Worm (Caenorhabditis elegans) whole organism, L1 larva: ENCODE measurements around the gene sec-5.

Experiments used
- C16A3.4 ChIP-seq: fragments of 150-350 bp; optimal IDR thresholded peaks from 2 replicates; lab custom pipeline; 2014; ENCODE audit warnings: missing biosample characterization, missing genetic modification characterization
- aha-1 ChIP-seq: fragments of 150-350 bp; optimal IDR thresholded peaks from 2 replicates; lab custom pipeline; 2014; ENCODE audit warnings: missing biosample characterization, missing genetic modification characterization
- blmp-1 ChIP-seq: fragments of 150-350 bp; optimal IDR thresholded peaks from 2 replicates; lab custom pipeline; 2014; ENCODE audit warnings: missing biosample characterization, missing genetic modification characterization
- ceh-90 ChIP-seq: sonication (generic microtip); optimal IDR thresholded peaks from 2 replicates; lab custom pipeline; 2016; ENCODE audit warnings: missing genetic modification characterization, missing compliant biosample characterization
- dpl-1 ChIP-seq, 3 experiments: fragments of 150-350 bp in 2 of 3; sonication (generic microtip) in 1 of 3; optimal IDR thresholded peaks; 2 replicates each; lab custom pipeline; 2014 to 2017; ENCODE audit warnings: missing biosample characterization in 3 of 3, missing genetic modification characterization in 3 of 3, missing genetic modification reagents in 3 of 3
- efl-1 ChIP-seq, 4 experiments: fragments of 150-350 bp; optimal IDR thresholded peaks in 3 of 4; peaks in 1 of 4; 1 replicate in 1 of 4; 2 replicates in 3 of 4; lab custom pipeline; 2014; ENCODE audit warnings: missing biosample characterization in 2 of 4, missing genetic modification characterization in 2 of 4, missing genetic modification reagents in 2 of 4
- efl-3 ChIP-seq: fragments of 200-800 bp; sonication (Bioruptor generic); optimal IDR thresholded peaks from 2 replicates; lab custom pipeline; 2018; ENCODE audit warnings: mild to moderate bottlenecking, missing genetic modification characterization, missing compliant biosample characterization
- egl-13 ChIP-seq: sonication (generic microtip); optimal IDR thresholded peaks from 2 replicates; lab custom pipeline; 2016; ENCODE audit warnings: missing genotype, missing genetic modification reagents, missing genetic modification characterization, missing compliant biosample characterization
- elt-2 ChIP-seq: sonication (generic microtip); optimal IDR thresholded peaks from 2 replicates; lab custom pipeline; 2016; ENCODE audit warnings: missing genetic modification characterization, mild to moderate bottlenecking, inconsistent platforms, missing compliant biosample characterization, missing genetic modification reagents
- elt-3 ChIP-seq, 6 experiments: fragments of 150-350 bp in 1 of 6; sonication (generic microtip); optimal IDR thresholded peaks; 2 replicates each; lab custom pipeline; 2017 to 2018; ENCODE audit warnings: missing biosample characterization in 6 of 6, missing genetic modification characterization in 6 of 6, inconsistent platforms in 1 of 6
- fkh-10 ChIP-seq: sonication (generic microtip); optimal IDR thresholded peaks from 2 replicates; lab custom pipeline; 2017; ENCODE audit warnings: missing biosample characterization, missing genetic modification reagents, missing genetic modification characterization
- fkh-4 ChIP-seq: sonication (generic microtip); optimal IDR thresholded peaks from 2 replicates; lab custom pipeline; 2016; ENCODE audit warnings: missing compliant biosample characterization, missing genetic modification characterization, borderline replicate concordance
- grh-1 ChIP-seq: fragments of 200-800 bp; sonication (Bioruptor generic); IDR thresholded peaks from 2 replicates; pipeline ENCODE4 v1.3.6; 2022; ENCODE audit warnings: missing genetic modification reagents, missing genetic modification characterization, missing compliant biosample characterization
- irx-1 ChIP-seq: sonication (generic microtip); optimal IDR thresholded peaks from 2 replicates; lab custom pipeline; 2016; ENCODE audit warnings: missing genetic modification characterization, missing compliant biosample characterization
- lin-13 ChIP-seq: fragments of 150-350 bp; optimal IDR thresholded peaks from 2 replicates; lab custom pipeline; 2014; ENCODE audit warnings: missing biosample characterization, missing genetic modification reagents, missing genetic modification characterization
- lin-14 ChIP-seq: fragments of 200-800 bp; sonication (Bioruptor generic); optimal IDR thresholded peaks from 2 replicates; lab custom pipeline; 2018; ENCODE audit warnings: mild to moderate bottlenecking, missing genetic modification characterization, moderate library complexity, missing compliant biosample characterization
- lin-35 ChIP-seq, 2 experiments: fragments of 150-350 bp; optimal IDR thresholded peaks; 2 replicates each; lab custom pipeline; 2014; ENCODE audit warnings: missing biosample characterization in 2 of 2, missing genetic modification characterization in 2 of 2, missing genetic modification reagents in 2 of 2
- lsy-2 ChIP-seq, 2 experiments: fragments of 150-350 bp; optimal IDR thresholded peaks; 2 replicates each; lab custom pipeline; 2014; ENCODE audit warnings: missing biosample characterization in 2 of 2, missing genetic modification characterization in 2 of 2
- mdl-1 ChIP-seq, 2 experiments: fragments of 150-350 bp; optimal IDR thresholded peaks; 2 replicates each; lab custom pipeline; 2014 to 2017; ENCODE audit warnings: missing biosample characterization in 2 of 2, missing genetic modification characterization in 2 of 2, inconsistent platforms in 1 of 2
- mef-2 ChIP-seq: fragments of 150-350 bp; optimal IDR thresholded peaks from 2 replicates; lab custom pipeline; 2014; ENCODE audit warnings: missing biosample characterization, missing genetic modification characterization
- mep-1 ChIP-seq: fragments of 150-350 bp; optimal IDR thresholded peaks from 2 replicates; lab custom pipeline; 2014; ENCODE audit warnings: missing biosample characterization, missing genetic modification characterization
- nhr-20 ChIP-seq: sonication (generic microtip); optimal IDR thresholded peaks from 2 replicates; lab custom pipeline; 2016; ENCODE audit warnings: mild to moderate bottlenecking, missing genetic modification characterization, missing compliant biosample characterization
- nhr-237 ChIP-seq: fragments of 150-350 bp; optimal IDR thresholded peaks from 2 replicates; lab custom pipeline; 2014; ENCODE audit warnings: missing biosample characterization, missing genetic modification characterization
- nhr-47 ChIP-seq: sonication (generic microtip); optimal IDR thresholded peaks from 2 replicates; lab custom pipeline; 2016; ENCODE audit warnings: mild to moderate bottlenecking, missing genetic modification characterization, moderate library complexity, missing compliant biosample characterization
- nhr-71 ChIP-seq: sonication (generic microtip); optimal IDR thresholded peaks from 2 replicates; lab custom pipeline; 2016; ENCODE audit warnings: mild to moderate bottlenecking, missing genetic modification characterization, moderate library complexity, missing compliant biosample characterization
- nhr-76 ChIP-seq: sonication (generic microtip); optimal IDR thresholded peaks from 2 replicates; lab custom pipeline; 2017; ENCODE audit warnings: missing biosample characterization, missing genetic modification characterization
- nhr-85 ChIP-seq: sonication (generic microtip); peaks from one replicate; lab custom pipeline; 2016; ENCODE audit warnings: missing genetic modification characterization, inconsistent platforms, missing compliant biosample characterization
- nhr-90 ChIP-seq: sonication (generic microtip); optimal IDR thresholded peaks from 2 replicates; lab custom pipeline; 2016; ENCODE audit warnings: mild to moderate bottlenecking, missing genetic modification characterization, missing compliant biosample characterization; ENCODE audit not compliant: poor library complexity
- pag-3 ChIP-seq: sonication (generic microtip); optimal IDR thresholded peaks from 2 replicates; lab custom pipeline; 2017; ENCODE audit warnings: missing genetic modification characterization, mild to moderate bottlenecking, missing compliant biosample characterization, antibody characterized with exemption, borderline replicate concordance; ENCODE audit not compliant: insufficient read depth
- rnt-1 ChIP-seq: sonication (generic microtip); optimal IDR thresholded peaks from 2 replicates; lab custom pipeline; 2016; ENCODE audit warnings: mild to moderate bottlenecking, missing genetic modification characterization, moderate library complexity, missing compliant biosample characterization
- skn-1 ChIP-seq: fragments of 150-350 bp; optimal IDR thresholded peaks from 2 replicates; lab custom pipeline; 2014; ENCODE audit warnings: missing biosample characterization, missing genetic modification characterization
- snu-23 ChIP-seq: sonication (generic microtip); optimal IDR thresholded peaks from 2 replicates; lab custom pipeline; 2016; ENCODE audit warnings: missing genetic modification characterization, missing compliant biosample characterization
- sox-4 ChIP-seq: sonication (generic microtip); optimal IDR thresholded peaks from 2 replicates; lab custom pipeline; 2016; ENCODE audit warnings: missing genetic modification characterization, missing compliant biosample characterization
- swsn-7 ChIP-seq: sonication (generic microtip); optimal IDR thresholded peaks from 2 replicates; lab custom pipeline; 2016; ENCODE audit warnings: missing genetic modification characterization, missing compliant biosample characterization
- tbx-2 ChIP-seq: sonication (generic microtip); optimal IDR thresholded peaks from 2 replicates; lab custom pipeline; 2016; ENCODE audit warnings: missing genetic modification characterization, missing compliant biosample characterization
- unc-130 ChIP-seq: fragments of 150-350 bp; optimal IDR thresholded peaks from 2 replicates; lab custom pipeline; 2017; ENCODE audit warnings: missing biosample characterization, missing genetic modification characterization, inconsistent platforms
- unc-62 ChIP-seq: fragments of 150-350 bp; optimal IDR thresholded peaks from 2 replicates; lab custom pipeline; 2014; ENCODE audit warnings: missing biosample characterization, missing genetic modification reagents, missing genetic modification characterization
- ztf-4 ChIP-seq: fragments of 150-350 bp; optimal IDR thresholded peaks from 2 replicates; lab custom pipeline; 2014; ENCODE audit warnings: missing biosample characterization, missing genetic modification characterization

The sec-5 gene

ce11 chrII:9161023-9161422 lies 15.9 kb downstream of the sec-5 start, which contains the start of gene rhy-1:
TSS of gene rhy-1 (plus strand) at chrII:9161379.
- TF ChIP-seq dpl-1 (GFP tag; optimal IDR thresholded peaks at IDR 0.05; lab: Kevin White, UChicago) (no peak), nhr-71 (tag; lab: Kevin White, UChicago) (peak; percentile 51), nhr-47 (peak; percentile 21), lsy-2 (tag; optimal IDR thresholded peaks at IDR 0.05; lab: Kevin White, UChicago) (no peak), nhr-85 (tag; lab: Kevin White, UChicago) (peak; percentile 75), sox-4 (tag; lab: Kevin White, UChicago) (no peak), lin-14 (peak; percentile 27), nhr-20 (tag; lab: Kevin White, UChicago) (peak; percentile 76), blmp-1 (peak; percentile 2), snu-23 (GFP tag; lab: Kevin White, UChicago) (peak; percentile 25), elt-3 (tag; optimal IDR thresholded peaks at IDR 0.05; lab: Kevin White, UChicago) (peak in 4 of 6 experiments; percentile 15 to 60 (median 38)), nhr-90 (tag; lab: Kevin White, UChicago) (peak; percentile 53), irx-1 (no peak), unc-62 (GFP tag; lab: Kevin White, UChicago) (no peak), fkh-4 (tag; lab: Kevin White, UChicago) (no peak), elt-2 (tag; lab: Kevin White, UChicago) (no peak), grh-1 (GFP tag; lab: Robert Waterston, UW) (0 out of 2 replicates have a peak, but pooled peaks have one; percentile 20), swsn-7 (tag; lab: Kevin White, UChicago) (no peak), mef-2 (tag; lab: Kevin White, UChicago) (no peak), pag-3 (no peak), nhr-237 (no peak)

ce11 chrII:9160197-9160806 lies 16.6 kb downstream of the sec-5 start:
- no peak for TF ChIP-seq ztf-4 (tag; lab: Kevin White, UChicago)
- peak; percentile 69 for TF ChIP-seq lin-14
- no peak for TF ChIP-seq lin-13
- TF ChIP-seq nhr-20 (tag; lab: Kevin White, UChicago): peak; percentile 78
- peak; percentile 60 for TF ChIP-seq nhr-71 (tag; lab: Kevin White, UChicago)
- TF ChIP-seq snu-23 (GFP tag; lab: Kevin White, UChicago): peak; percentile 43
- peak in 1 of 2 experiments; percentile 58 for TF ChIP-seq mdl-1 (tag; optimal IDR thresholded peaks at IDR 0.05; lab: Kevin White, UChicago)
- peak; percentile 34 for TF ChIP-seq tbx-2 (tag; lab: Kevin White, UChicago)
- TF ChIP-seq egl-13 (tag; lab: Kevin White, UChicago): no peak
- peak in 1 of 2 experiments; percentile 42 for TF ChIP-seq lin-35 (GFP tag; optimal IDR thresholded peaks at IDR 0.05; lab: Kevin White, UChicago)
- TF ChIP-seq nhr-85 (tag; lab: Kevin White, UChicago): peak; percentile 90
- peak; percentile 62 for TF ChIP-seq unc-130 (tag; lab: Kevin White, UChicago)
- no peak for TF ChIP-seq fkh-10 (GFP tag; lab: Kevin White, UChicago)
- TF ChIP-seq unc-62 (GFP tag; lab: Kevin White, UChicago): no peak
- TF ChIP-seq aha-1 (tag; lab: Kevin White, UChicago): peak; percentile 83
- TF ChIP-seq elt-3 (tag; optimal IDR thresholded peaks at IDR 0.05; lab: Kevin White, UChicago): peak in 5 of 6 experiments; percentile 18 to 96 (median 82)
- peak; percentile 89 for TF ChIP-seq blmp-1
- TF ChIP-seq nhr-76 (tag; lab: Kevin White, UChicago): peak; percentile 0
- peak; percentile 65 for TF ChIP-seq nhr-90 (tag; lab: Kevin White, UChicago)
- TF ChIP-seq mep-1 (tag; lab: Kevin White, UChicago): peak; percentile 19
- TF ChIP-seq nhr-47: peak; percentile 39
- TF ChIP-seq efl-1 (optimal IDR thresholded peaks at IDR 0.05; lab: Kevin White, UChicago): no peak
- peak in 1 of 2 experiments; percentile 87 for TF ChIP-seq efl-1 (GFP tag; optimal IDR thresholded peaks at IDR 0.05 in 1 of 2; lab: Kevin White, UChicago)
- TF ChIP-seq efl-3 (GFP tag; lab: Kevin White, UChicago): no peak
- TF ChIP-seq skn-1 (tag; lab: Kevin White, UChicago): peak; percentile 90
- TF ChIP-seq ceh-90: no peak
- peak; percentile 14 for TF ChIP-seq C16A3.4 (tag; lab: Kevin White, UChicago)
- no peak for TF ChIP-seq rnt-1 (tag; lab: Kevin White, UChicago)
